Fruit fly (Drosophila melanogaster) Kc167 (cell line): ENCODE results near the gene dlg1.

Experiments
- Myc ChIP-seq: fragments of >200 bp; optimal IDR thresholded peaks from 2 replicates; lab custom pipeline; 2017; ENCODE audit warnings: missing external identifiers
- Sin3A ChIP-seq: fragments of >200 bp; optimal IDR thresholded peaks from 2 replicates; lab custom pipeline; 2018; ENCODE audit warnings: missing external identifiers
- h ChIP-seq: fragments of >200 bp; optimal IDR thresholded peaks from 3 replicates; lab custom pipeline; 2018; ENCODE audit warnings: missing external identifiers
- insv ChIP-seq: fragments of >200 bp; optimal IDR thresholded peaks from 3 replicates; lab custom pipeline; 2018; ENCODE audit warnings: missing external identifiers
- psq ChIP-seq: fragments of >200 bp; optimal IDR thresholded peaks from 2 replicates; lab custom pipeline; 2017; ENCODE audit warnings: missing external identifiers
- ttk ChIP-seq: sonication (Bioruptor generic); optimal IDR thresholded peaks from 2 replicates; lab custom pipeline; 2017; ENCODE audit warnings: missing external identifiers

dlg1 gene

dm6 chrX:11423277-11423717 is 53.8 kb downstream of the dlg1 start:
- TF ChIP-seq psq (lab: Kevin White, UChicago) (no peak), Myc (lab: Kevin White, UChicago) (no peak), ttk (lab: Kevin White, UChicago) (no peak), insv (lab: Kevin White, UChicago) (no peak), h (lab: Kevin White, UChicago) (no peak), Sin3A (lab: Kevin White, UChicago) (no peak)

dm6 chrX:11424512-11424911 is 55.0 kb downstream of the dlg1 start:
- TF ChIP-seq ttk (lab: Kevin White, UChicago) (no peak), psq (lab: Kevin White, UChicago) (no peak), insv (lab: Kevin White, UChicago) (no peak), Myc (lab: Kevin White, UChicago) (no peak), Sin3A (lab: Kevin White, UChicago) (no peak), h (lab: Kevin White, UChicago) (no peak)

dm6 chrX:11425401-11425800 is 55.9 kb downstream of the dlg1 start:
- TF ChIP-seq Myc (lab: Kevin White, UChicago) (no peak), Sin3A (lab: Kevin White, UChicago) (no peak), ttk (lab: Kevin White, UChicago) (no peak), psq (lab: Kevin White, UChicago) (no peak), insv (lab: Kevin White, UChicago) (no peak), h (lab: Kevin White, UChicago) (no peak)

dm6 chrX:11425956-11426598 is 56.6 kb downstream of the dlg1 start:
- no peak for TF ChIP-seq psq (lab: Kevin White, UChicago)
- no peak for TF ChIP-seq h (lab: Kevin White, UChicago)

dm6 chrX:11427282-11427689 is 57.8 kb downstream of the dlg1 start:
- TF ChIP-seq Sin3A (lab: Kevin White, UChicago): no peak
- TF ChIP-seq psq (lab: Kevin White, UChicago): no peak
- TF ChIP-seq ttk (lab: Kevin White, UChicago): no peak
- TF ChIP-seq Myc (lab: Kevin White, UChicago): no peak
- TF ChIP-seq h (lab: Kevin White, UChicago): no peak
- no peak for TF ChIP-seq insv (lab: Kevin White, UChicago)

dm6 chrX:11430940-11431339 is 61.5 kb downstream of the dlg1 start:
- TF ChIP-seq ttk (lab: Kevin White, UChicago) (no peak), psq (lab: Kevin White, UChicago) (no peak), Sin3A (lab: Kevin White, UChicago) (no peak), insv (lab: Kevin White, UChicago) (no peak), h (lab: Kevin White, UChicago) (no peak), Myc (lab: Kevin White, UChicago) (no peak)

- TF ChIP-seq Sin3A (lab: Kevin White, UChicago) (no peak), psq (lab: Kevin White, UChicago) (no peak), Myc (lab: Kevin White, UChicago) (no peak), insv (lab: Kevin White, UChicago) (no peak), h (lab: Kevin White, UChicago) (no peak), ttk (lab: Kevin White, UChicago) (no peak)
Observed at dm6 chrX:11433930-11434329, 64.5 kb downstream of the dlg1 start.

dm6 chrX:11439270-11439669 is 69.8 kb downstream of the dlg1 start:
- TF ChIP-seq h (lab: Kevin White, UChicago) (no peak), psq (lab: Kevin White, UChicago) (no peak), insv (lab: Kevin White, UChicago) (no peak), Myc (lab: Kevin White, UChicago) (no peak), Sin3A (lab: Kevin White, UChicago) (no peak), ttk (lab: Kevin White, UChicago) (no peak)

- no peak for TF ChIP-seq ttk (lab: Kevin White, UChicago)
- no peak for TF ChIP-seq h (lab: Kevin White, UChicago)
- TF ChIP-seq insv (lab: Kevin White, UChicago): no peak
- no peak for TF ChIP-seq Myc (lab: Kevin White, UChicago)
- TF ChIP-seq psq (lab: Kevin White, UChicago): no peak
- TF ChIP-seq Sin3A (lab: Kevin White, UChicago): no peak
Observed at dm6 chrX:11440944-11441343, 71.5 kb downstream of the dlg1 start.

dm6 chrX:11441829-11442634 is 72.6 kb downstream of the dlg1 start, which contains the start of gene Sk1:
TSS of gene Sk1 (plus strand) at chrX:11442539.
- TF ChIP-seq psq (lab: Kevin White, UChicago): no peak
- no peak for TF ChIP-seq Myc (lab: Kevin White, UChicago)
- TF ChIP-seq h (lab: Kevin White, UChicago): no peak
- no peak for TF ChIP-seq insv (lab: Kevin White, UChicago)
- no peak for TF ChIP-seq ttk (lab: Kevin White, UChicago)
- TF ChIP-seq Sin3A (lab: Kevin White, UChicago): no peak

- TF ChIP-seq psq (lab: Kevin White, UChicago) (no peak), Myc (lab: Kevin White, UChicago) (no peak), insv (lab: Kevin White, UChicago) (no peak), ttk (lab: Kevin White, UChicago) (no peak), h (lab: Kevin White, UChicago) (no peak), Sin3A (lab: Kevin White, UChicago) (no peak)
Observed at dm6 chrX:11446792-11447405, 77.4 kb downstream of the dlg1 start.
